Worm (Caenorhabditis elegans) whole organism, midembryonic: Measurements from ENCODE around the gene vha-5.

Experiments used
- cog-1 ChIP-seq: sonication (generic microtip); optimal IDR thresholded peaks from 2 replicates; lab custom pipeline; 2016; ENCODE audit warnings: missing genetic modification characterization, missing compliant biosample characterization
- klf-2 ChIP-seq: fragments of 200-800 bp; sonication (Bioruptor generic); conservative IDR thresholded peaks from 2 replicates; pipeline ENCODE4 v1.3.6; 2022; ENCODE audit warnings: missing genetic modification reagents, missing genetic modification characterization, missing compliant biosample characterization
- med-1 ChIP-seq: sonication (generic microtip); optimal IDR thresholded peaks from 2 replicates; lab custom pipeline; 2017; ENCODE audit warnings: missing genetic modification characterization, mild to moderate bottlenecking, missing compliant biosample characterization, antibody characterized with exemption, missing genetic modification reagents; ENCODE audit not compliant: insufficient read depth
- ref-1 ChIP-seq: fragments of 200-800 bp; sonication (Bioruptor generic); conservative IDR thresholded peaks from 2 replicates; pipeline ENCODE4 v1.3.6; 2022; ENCODE audit warnings: missing genetic modification reagents, missing genetic modification characterization, missing compliant biosample characterization
- ztf-23 ChIP-seq: fragments of 200-800 bp; sonication (Bioruptor generic); IDR thresholded peaks from 2 replicates; pipeline ENCODE4 v1.3.6; 2022; ENCODE audit warnings: missing genetic modification reagents, missing genetic modification characterization, missing compliant biosample characterization
- ztf-29 ChIP-seq: fragments of 200-800 bp; sonication (Bioruptor generic); IDR thresholded peaks from 2 replicates; pipeline ENCODE4 v1.3.6; 2022; ENCODE audit warnings: missing genetic modification reagents, missing genetic modification characterization, missing compliant biosample characterization

DNA sequence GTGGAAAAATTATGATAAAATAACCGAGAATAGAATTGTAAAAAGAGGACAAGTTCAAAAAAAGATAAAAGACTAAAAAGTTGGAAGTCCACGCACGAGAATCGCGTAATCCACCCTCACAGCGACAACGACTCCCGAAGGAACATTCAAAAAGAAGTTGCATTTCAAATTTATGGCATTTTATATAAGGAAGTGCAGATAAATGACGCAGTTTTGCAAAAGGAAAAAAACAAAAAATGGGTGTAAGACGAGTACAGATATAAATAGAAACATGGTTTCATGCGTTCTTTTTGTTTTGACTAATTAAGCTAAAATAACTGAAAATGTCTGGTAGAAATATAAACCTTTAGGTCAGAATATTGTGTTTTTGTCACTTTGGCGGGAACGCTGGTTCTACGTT lies 20.6 kb upstream of the vha-5 start:
- no peak for TF ChIP-seq ref-1 (GFP tag; lab: Robert Waterston, UW)
- no peak for TF ChIP-seq med-1 (GFP tag; lab: Kevin White, UChicago)
- no peak for TF ChIP-seq cog-1 (tag; lab: Kevin White, UChicago)
- TF ChIP-seq klf-2, result no peak
- no peak for TF ChIP-seq ztf-23 (GFP tag; lab: Robert Waterston, UW)
- TF ChIP-seq ztf-29, result no peak
